Fruit fly (Drosophila melanogaster): Measurements from ENCODE around the gene CG13737.

Gene CG13737

dm6 chr3L:13845292-13845691, 33.5 kb upstream of the CG13737 start (continued):
- TF ChIP-seq onecut (GFP tag; IDR thresholded peaks at IDR 0.05), result no peak
- no peak for TF ChIP-seq CG12236 (GFP tag; optimal IDR thresholded peaks at IDR 0.05)
- no peak for TF ChIP-seq inv (GFP tag; IDR thresholded peaks at IDR 0.05; ENCODE audit: partially characterized antibody)
- no peak for TF ChIP-seq Poxn (GFP tag; IDR thresholded peaks at IDR 0.05)
- TF ChIP-seq ttk (GFP tag; IDR thresholded peaks at IDR 0.05), result 0 out of 2 replicates have a peak, but pooled peaks have one; percentile 21
- TF ChIP-seq CG16863 (GFP tag; optimal IDR thresholded peaks at IDR 0.05), result no peak
- TF ChIP-seq CG1832 (GFP tag; optimal IDR thresholded peaks at IDR 0.05), result no peak
- TF ChIP-seq CG4730 (GFP tag; IDR thresholded peaks at IDR 0.05), result peak; percentile 34; the same call in 1 of the 2 replicates
- no peak for TF ChIP-seq fd64A (GFP tag; optimal IDR thresholded peaks at IDR 0.05)
- no peak for TF ChIP-seq CG1529 (GFP tag; optimal IDR thresholded peaks at IDR 0.05)
- no peak for TF ChIP-seq row (GFP tag; IDR thresholded peaks at IDR 0.05)
- TF ChIP-seq Atf3 (GFP tag; optimal IDR thresholded peaks at IDR 0.05), result no peak
- no peak for TF ChIP-seq CG12744 (GFP tag; optimal IDR thresholded peaks at IDR 0.05)
- TF ChIP-seq CG6854 (GFP tag; optimal IDR thresholded peaks at IDR 0.05), result no peak
- no peak for TF ChIP-seq cad (GFP tag; optimal IDR thresholded peaks at IDR 0.05)
- TF ChIP-seq CG17829 (tag; optimal IDR thresholded peaks at IDR 0.05), result no peak
- TF ChIP-seq CG14860 (GFP tag; IDR thresholded peaks at IDR 0.05; ENCODE audit: partially characterized antibody), result peak; percentile 44; the same call in 1 of the 3 replicates
- no peak for TF ChIP-seq exex (tag; optimal IDR thresholded peaks at IDR 0.05)
- TF ChIP-seq Doc3 (GFP tag; IDR thresholded peaks at IDR 0.05; ENCODE audit: partially characterized antibody), result 0 out of 3 replicates have a peak, but pooled peaks have one; percentile 8
- TF ChIP-seq Tbp (GFP tag; optimal IDR thresholded peaks at IDR 0.05), result no peak
- no peak for TF ChIP-seq ERR (GFP tag; optimal IDR thresholded peaks at IDR 0.05)
- no peak for TF ChIP-seq CG6254 (GFP tag; optimal IDR thresholded peaks at IDR 0.05)
- no peak for TF ChIP-seq Meics (GFP tag; optimal IDR thresholded peaks at IDR 0.05)
- no peak for TF ChIP-seq hkb (optimal IDR thresholded peaks at IDR 0.05)
- no peak for TF ChIP-seq hkb (GFP tag; IDR thresholded peaks at IDR 0.05)
- no peak for TF ChIP-seq chm (GFP tag; IDR thresholded peaks at IDR 0.05)
- TF ChIP-seq CG16815 (GFP tag; optimal IDR thresholded peaks at IDR 0.05), result no peak
- TF ChIP-seq CG12155 (GFP tag; optimal IDR thresholded peaks at IDR 0.05), result no peak
- peak; percentile 100 for TF ChIP-seq Myb (GFP tag; optimal IDR thresholded peaks at IDR 0.05)
- TF ChIP-seq HmgD (GFP tag; optimal IDR thresholded peaks at IDR 0.05), result peak; percentile 92
- TF ChIP-seq Gsc (GFP tag; IDR thresholded peaks at IDR 0.05), result no peak
- TF ChIP-seq zen2 (GFP tag; IDR thresholded peaks at IDR 0.05; ENCODE audit: partially characterized antibody), result no peak
- no peak for TF ChIP-seq CG3995 (GFP tag; optimal IDR thresholded peaks at IDR 0.05)
- no peak for TF ChIP-seq MBD-R2 (GFP tag; IDR thresholded peaks at IDR 0.05)
- TF ChIP-seq CG11093 (GFP tag; IDR thresholded peaks at IDR 0.05), result peak; percentile 46; the same call in 2 of the 3 replicates
- TF ChIP-seq CG14965 (GFP tag; optimal IDR thresholded peaks at IDR 0.05; ENCODE audit: borderline replicate concordance), result no peak
- TF ChIP-seq Chrac-16 (GFP tag; optimal IDR thresholded peaks at IDR 0.05), result peak; percentile 17
- TF ChIP-seq CG30431 (GFP tag; optimal IDR thresholded peaks at IDR 0.05), result no peak
- no peak for TF ChIP-seq wor (GFP tag; IDR thresholded peaks at IDR 0.05)
- no peak for TF ChIP-seq kni (GFP tag; optimal IDR thresholded peaks at IDR 0.05)
- TF ChIP-seq Sox100B (GFP tag; optimal IDR thresholded peaks at IDR 0.05), result no peak
- TF ChIP-seq CG9215 (GFP tag; IDR thresholded peaks at IDR 0.05), result peak; percentile 6; the same call in 1 of the 2 replicates
- TF ChIP-seq vnd (GFP tag; IDR thresholded peaks at IDR 0.05; ENCODE audit: partially characterized antibody), result peak; percentile 42; the same call in 2 of the 3 replicates
- TF ChIP-seq CG42726 (GFP tag; IDR thresholded peaks at IDR 0.05; ENCODE audit: partially characterized antibody), result peak; percentile 79
- TF ChIP-seq CG4282 (GFP tag; optimal IDR thresholded peaks at IDR 0.05), result no peak
- TF ChIP-seq CG7928 (GFP tag; optimal IDR thresholded peaks at IDR 0.05), result no peak
- no peak for TF ChIP-seq CG34376 (GFP tag; optimal IDR thresholded peaks at IDR 0.05)
- no peak for TF ChIP-seq CG30020 (tag; optimal IDR thresholded peaks at IDR 0.05)
- no peak for TF ChIP-seq salm (tag; optimal IDR thresholded peaks at IDR 0.05)
- no peak for TF ChIP-seq HmgZ (tag; optimal IDR thresholded peaks at IDR 0.05)
- TF ChIP-seq mirr (GFP tag; optimal IDR thresholded peaks at IDR 0.05), result no peak
- TF ChIP-seq slbo (GFP tag; IDR thresholded peaks at IDR 0.05), result peak; percentile 79
